Worm (Caenorhabditis elegans): Measurements from ENCODE around the gene idpc-1.

DNA sequence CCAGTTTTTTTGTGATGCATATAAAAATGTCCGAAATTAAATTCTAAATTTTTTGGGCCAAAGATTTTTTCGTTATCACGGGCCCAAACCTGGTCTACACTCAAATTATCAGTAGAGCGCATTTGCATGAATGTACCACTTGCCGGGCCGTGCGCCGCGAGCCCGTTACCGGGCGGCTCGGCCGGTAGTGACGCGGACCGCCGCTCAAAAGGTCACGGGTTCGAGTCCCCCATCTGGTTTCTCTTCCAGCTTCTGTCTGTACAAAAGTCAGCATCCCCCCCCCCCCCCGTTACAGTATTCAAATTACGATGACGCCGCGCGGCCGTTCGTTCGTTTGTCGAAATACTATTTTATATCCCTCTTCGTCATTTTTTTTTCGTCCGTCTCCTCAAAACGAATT is 50.3 kb downstream of the idpc-1 start:
- TF ChIP-seq F49E8.2 (tag; optimal IDR thresholded peaks at IDR 0.05; ENCODE audit: borderline replicate concordance) (no peak), ceh-82 (tag; optimal IDR thresholded peaks at IDR 0.05) (no peak)
